Worm (Caenorhabditis elegans) whole organism, L1 larva: ENCODE results near the gene ZK354.7.

Source experiments
- F16B12.6 ChIP-seq: fragments of 150-350 bp; optimal IDR thresholded peaks from 2 replicates; lab custom pipeline; 2014; ENCODE audit warnings: missing biosample characterization, missing genetic modification characterization
- ama-1 ChIP-seq: fragments of 150-350 bp; optimal IDR thresholded peaks from 2 replicates; lab custom pipeline; 2014
- ceh-82 ChIP-seq, 3 experiments: fragments of 150-350 bp in 1 of 3; sonication (generic microtip) in 2 of 3; optimal IDR thresholded peaks; 2 replicates each; lab custom pipeline; 2014 to 2017; ENCODE audit warnings: missing biosample characterization in 3 of 3, missing genetic modification characterization in 3 of 3
- efl-3 ChIP-seq: fragments of 200-800 bp; sonication (Bioruptor generic); optimal IDR thresholded peaks from 2 replicates; lab custom pipeline; 2018; ENCODE audit warnings: mild to moderate bottlenecking, missing genetic modification characterization, missing compliant biosample characterization
- egl-27 ChIP-seq, 2 experiments: fragments of 150-350 bp in 1 of 2; sonication (generic microtip); optimal IDR thresholded peaks; 3 replicates each; lab custom pipeline; 2017 to 2018; ENCODE audit warnings: missing biosample characterization in 2 of 2, missing genetic modification characterization in 2 of 2, missing genetic modification reagents in 2 of 2
- elt-2 ChIP-seq: sonication (generic microtip); optimal IDR thresholded peaks from 2 replicates; lab custom pipeline; 2016; ENCODE audit warnings: missing genetic modification characterization, mild to moderate bottlenecking, inconsistent platforms, missing compliant biosample characterization, missing genetic modification reagents
- elt-3 ChIP-seq, 6 experiments: fragments of 150-350 bp in 1 of 6; sonication (generic microtip); optimal IDR thresholded peaks; 2 replicates each; lab custom pipeline; 2017 to 2018; ENCODE audit warnings: missing biosample characterization in 6 of 6, missing genetic modification characterization in 6 of 6, inconsistent platforms in 1 of 6
- fkh-10 ChIP-seq: sonication (generic microtip); optimal IDR thresholded peaks from 2 replicates; lab custom pipeline; 2017; ENCODE audit warnings: missing biosample characterization, missing genetic modification reagents, missing genetic modification characterization
- jun-1 ChIP-seq: fragments of 150-350 bp; optimal IDR thresholded peaks from 2 replicates; lab custom pipeline; 2014; ENCODE audit warnings: missing biosample characterization, missing genetic modification reagents, missing genetic modification characterization
- lin-13 ChIP-seq: fragments of 150-350 bp; optimal IDR thresholded peaks from 2 replicates; lab custom pipeline; 2014; ENCODE audit warnings: missing biosample characterization, missing genetic modification reagents, missing genetic modification characterization
- lir-3 ChIP-seq: sonication (generic microtip); optimal IDR thresholded peaks from 2 replicates; lab custom pipeline; 2016; ENCODE audit warnings: mild to moderate bottlenecking, missing genetic modification characterization, moderate library complexity, missing compliant biosample characterization; ENCODE audit not compliant: poor library complexity
- nhr-237 ChIP-seq: fragments of 150-350 bp; optimal IDR thresholded peaks from 2 replicates; lab custom pipeline; 2014; ENCODE audit warnings: missing biosample characterization, missing genetic modification characterization
- nhr-77 ChIP-seq: fragments of 150-350 bp; optimal IDR thresholded peaks from 2 replicates; lab custom pipeline; 2014; ENCODE audit warnings: missing biosample characterization, missing genetic modification characterization
- snpc-4 ChIP-seq: fragments of 150-350 bp; optimal IDR thresholded peaks from 2 replicates; lab custom pipeline; 2014; ENCODE audit warnings: missing biosample characterization, missing genetic modification characterization

DNA sequence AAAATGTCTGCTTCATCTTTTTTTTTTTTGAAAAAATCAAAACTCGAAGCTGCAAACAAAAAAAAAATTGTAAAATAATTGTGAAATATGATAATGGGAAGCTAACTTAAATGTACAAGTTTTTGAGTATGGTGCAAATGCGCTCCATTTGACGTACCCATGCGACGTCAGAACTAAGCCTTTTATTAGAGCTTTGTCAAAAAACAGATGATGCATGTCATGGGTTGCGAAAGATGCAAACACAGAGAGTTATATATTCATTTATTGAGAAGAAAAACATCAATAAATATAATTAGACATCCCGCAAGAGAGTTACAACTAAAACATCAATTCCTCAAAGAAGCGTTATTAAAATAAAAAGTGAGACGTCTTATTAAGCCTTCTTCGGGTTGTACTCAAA lies 8.5 kb downstream of the ZK354.7 start:
- no peak for TF ChIP-seq snpc-4 (tag; lab: Kevin White, UChicago)
- TF ChIP-seq nhr-77 (tag; lab: Kevin White, UChicago): no peak
- TF ChIP-seq ceh-82 (tag; optimal IDR thresholded peaks at IDR 0.05; lab: Kevin White, UChicago): no peak
- TF ChIP-seq elt-2 (tag; lab: Kevin White, UChicago): no peak
- TF ChIP-seq fkh-10 (GFP tag; lab: Kevin White, UChicago): no peak
- no peak for TF ChIP-seq efl-3 (GFP tag; lab: Kevin White, UChicago)
- no peak for TF ChIP-seq F16B12.6 (tag; lab: Kevin White, UChicago)
- TF ChIP-seq jun-1 (tag; lab: Kevin White, UChicago): no peak
- no peak for TF ChIP-seq ama-1
- no peak for TF ChIP-seq egl-27 (tag; optimal IDR thresholded peaks at IDR 0.05; lab: Kevin White, UChicago)
- no peak for TF ChIP-seq lin-13 (GFP tag; lab: Kevin White, UChicago)
- no peak for TF ChIP-seq lir-3
- TF ChIP-seq elt-3 (tag; optimal IDR thresholded peaks at IDR 0.05; lab: Kevin White, UChicago): no peak
- no peak for TF ChIP-seq nhr-237
